Worm (Caenorhabditis elegans): ENCODE data around the gene dpy-6.
A peak's percentile ranks its signal among the peaks of the same experiment; 100 is the strongest.

dpy-6 gene

DNA sequence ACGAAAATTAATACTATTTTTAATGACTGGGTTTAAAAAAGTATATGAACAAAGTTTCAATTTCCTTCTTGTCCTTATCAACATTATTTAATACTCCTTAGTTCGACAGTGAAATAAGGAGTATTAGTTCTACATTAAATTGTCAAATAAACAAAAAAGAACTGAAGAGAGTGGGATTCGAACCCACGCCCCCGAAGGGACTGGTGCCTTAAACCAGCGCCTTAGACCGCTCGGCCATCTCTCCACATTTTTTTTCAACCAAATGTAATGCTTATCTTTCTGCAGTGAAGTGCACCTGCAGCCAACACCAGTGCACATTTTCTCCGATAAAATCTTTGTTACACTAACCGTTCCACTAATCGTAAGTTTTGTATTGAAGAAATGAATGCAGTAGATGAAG is 36.2 kb downstream of the dpy-6 start (continued):
- TF ChIP-seq aly-2 (tag; optimal IDR thresholded peaks at IDR 0.05) (no peak), zip-11 (GFP tag; IDR thresholded peaks at IDR 0.05) (no peak), tag-97 (GFP tag; IDR thresholded peaks at IDR 0.05) (no peak), nhr-48 (tag; optimal IDR thresholded peaks at IDR 0.05) (no peak), F37D6.2 (tag; optimal IDR thresholded peaks at IDR 0.05) (no peak), unc-39 (tag; optimal IDR thresholded peaks at IDR 0.05) (no peak), ceh-20 (GFP tag; IDR thresholded peaks at IDR 0.05) (no peak), mdl-1 (tag; optimal IDR thresholded peaks at IDR 0.05) (no peak), lin-15B (tag; optimal IDR thresholded peaks at IDR 0.05) (no peak), zip-2 (tag; optimal IDR thresholded peaks at IDR 0.05) (no peak), F26F4.8 (GFP tag; conservative IDR thresholded peaks at IDR 0.05) (peak; percentile 62; the same call in 1 of the 2 replicates), cey-2 (tag; optimal IDR thresholded peaks at IDR 0.05; ENCODE audit: borderline replicate concordance, insufficient read depth) (no peak), unc-130 (GFP tag; optimal IDR thresholded peaks at IDR 0.05) (no peak), mep-1 (tag; optimal IDR thresholded peaks at IDR 0.05) (peak; percentile 19), snpc-1.2 (GFP tag; IDR thresholded peaks at IDR 0.05) (peak; percentile 76), nhr-6 (tag; optimal IDR thresholded peaks at IDR 0.05) (peak; percentile 18), lir-3 (tag; optimal IDR thresholded peaks at IDR 0.05) (no peak), saeg-2 (GFP tag; IDR thresholded peaks at IDR 0.05) (no peak), daf-12 (tag; optimal IDR thresholded peaks at IDR 0.05) (no peak), hif-1 (tag; optimal IDR thresholded peaks at IDR 0.05) (no peak), nhr-42 (GFP tag; IDR thresholded peaks at IDR 0.05) (no peak), T26A8.4 (GFP tag; IDR thresholded peaks at IDR 0.05) (no peak), set-16 (GFP tag; IDR thresholded peaks at IDR 0.05) (no peak), mes-2 (tag; optimal IDR thresholded peaks at IDR 0.05; ENCODE audit: poor library complexity, severe bottlenecking) (peak; percentile 50), madf-5 (GFP tag; IDR thresholded peaks at IDR 0.05) (no peak), ZK546.5 (tag; optimal IDR thresholded peaks at IDR 0.05) (no peak), egl-43 (GFP tag; IDR thresholded peaks at IDR 0.05) (peak; percentile 77), daf-16 (GFP tag; optimal IDR thresholded peaks at IDR 0.05) (no peak), daf-16 (tag; optimal IDR thresholded peaks at IDR 0.05) (peak; percentile 37), arid-1 (GFP tag; conservative IDR thresholded peaks at IDR 0.05) (0 out of 2 replicates have a peak, but pooled peaks have one; percentile 39), T20F7.1 (GFP tag; optimal IDR thresholded peaks at IDR 0.05) (peak; percentile 3), spr-3 (GFP tag; optimal IDR thresholded peaks at IDR 0.05) (no peak), lin-38 (GFP tag; IDR thresholded peaks at IDR 0.05) (no peak), lin-29 (GFP tag; IDR thresholded peaks at IDR 0.05) (no peak), nhr-41 (GFP tag; IDR thresholded peaks at IDR 0.05) (no peak), egl-27 (tag; optimal IDR thresholded peaks at IDR 0.05) (no peak), lim-7 (GFP tag; IDR thresholded peaks at IDR 0.05) (peak; percentile 68)

DNA sequence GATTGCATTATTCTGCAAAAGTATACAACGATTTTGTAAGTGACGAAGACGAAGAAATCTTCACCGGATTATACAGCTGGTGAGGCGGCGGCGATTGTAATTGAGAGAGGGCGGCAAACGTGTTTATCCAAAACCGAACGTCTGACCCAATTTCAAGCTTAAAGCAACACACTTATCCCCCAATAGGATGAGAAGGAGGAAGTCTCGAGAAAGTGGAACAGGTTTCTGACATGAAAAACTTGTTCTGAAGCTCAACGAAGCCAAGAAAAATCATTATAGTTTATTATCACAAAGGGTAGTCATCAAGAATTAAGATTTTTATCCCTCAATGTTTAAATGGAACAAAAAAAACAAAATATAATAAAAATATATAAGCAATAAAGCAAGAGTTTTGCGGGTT is 37.1 kb downstream of the dpy-6 start, which contains the start of gene spp-13:
TSS of gene spp-13 (minus strand) at position 143 of the 400 bp plus-strand sequence.
- TF ChIP-seq lin-39 (tag; optimal IDR thresholded peaks at IDR 0.05) (no peak), nhr-42 (GFP tag; IDR thresholded peaks at IDR 0.05) (peak; percentile 24; the same call in 1 of the 2 replicates), hlh-11 (tag; optimal IDR thresholded peaks at IDR 0.05) (peak; percentile 43)

DNA sequence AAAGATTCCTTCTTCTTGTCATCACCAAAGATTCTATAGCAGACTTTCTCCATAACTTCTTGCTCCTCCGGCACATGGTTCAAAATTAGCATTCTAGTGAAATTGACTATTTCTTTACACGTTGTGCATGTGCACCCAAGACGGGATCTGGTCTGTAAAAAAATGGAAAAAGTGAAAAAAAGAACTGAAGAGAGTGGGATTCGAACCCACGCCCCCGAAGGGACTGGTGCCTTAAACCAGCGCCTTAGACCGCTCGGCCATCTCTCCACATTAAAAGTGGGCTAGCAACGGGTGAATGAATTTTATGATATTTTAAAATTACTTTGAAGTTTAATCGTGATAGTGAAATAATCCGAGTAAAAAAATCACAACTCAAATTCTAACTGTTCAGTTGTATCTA is 37.7 kb downstream of the dpy-6 start:
- TF ChIP-seq nhr-111 (GFP tag; optimal IDR thresholded peaks at IDR 0.05) (no peak), mep-1 (tag; optimal IDR thresholded peaks at IDR 0.05) (no peak), set-16 (GFP tag; IDR thresholded peaks at IDR 0.05) (no peak), ZK546.5 (tag; optimal IDR thresholded peaks at IDR 0.05) (no peak), Y48G9A.11 (GFP tag; IDR thresholded peaks at IDR 0.05) (0 out of 2 replicates have a peak, but pooled peaks have one; percentile 42), attf-4 (tag; optimal IDR thresholded peaks at IDR 0.05) (no peak), mxl-3 (GFP tag; optimal IDR thresholded peaks at IDR 0.05) (no peak), daf-16 (GFP tag; optimal IDR thresholded peaks at IDR 0.05) (no peak), daf-16 (tag; optimal IDR thresholded peaks at IDR 0.05) (no peak), nhr-102 (tag; optimal IDR thresholded peaks at IDR 0.05) (no peak), snpc-4 (tag; optimal IDR thresholded peaks at IDR 0.05) (no peak), F10B5.3 (tag; optimal IDR thresholded peaks at IDR 0.05) (no peak), lim-7 (GFP tag; IDR thresholded peaks at IDR 0.05) (peak; percentile 69; the same call in 1 of the 2 replicates), tag-97 (GFP tag; IDR thresholded peaks at IDR 0.05) (no peak), vab-7 (GFP tag; IDR thresholded peaks at IDR 0.05) (0 out of 2 replicates have a peak, but pooled peaks have one; percentile 23), R02D3.7 (tag; optimal IDR thresholded peaks at IDR 0.05) (no peak), F37D6.2 (tag; optimal IDR thresholded peaks at IDR 0.05) (no peak), hlh-30 (tag; optimal IDR thresholded peaks at IDR 0.05; ENCODE audit: insufficient read depth) (no peak)

Data from whole organism, L4 larva.